In the genomic region with DNA sequence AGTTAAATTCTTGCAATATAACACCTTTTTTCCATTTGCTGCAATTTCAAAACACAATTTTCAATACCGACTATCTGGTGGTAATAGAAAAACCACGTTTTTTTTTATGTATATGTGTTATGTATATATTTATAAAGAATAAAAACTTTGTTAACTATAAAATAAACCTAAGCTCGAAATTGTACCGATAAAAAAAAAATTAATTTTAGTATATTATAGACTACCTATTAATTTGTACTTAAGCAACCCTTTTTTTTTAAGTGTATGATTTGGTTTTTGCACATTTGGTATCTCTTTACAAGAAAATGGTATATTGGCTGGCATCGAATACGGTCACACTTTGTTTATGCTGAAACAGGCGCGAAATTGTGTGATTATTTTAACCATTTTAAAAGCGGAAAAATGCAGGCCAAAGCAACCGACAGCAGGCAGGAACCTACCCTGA, we compare ENCODE assay signal across 1 fruit fly cellular context.
TF ChIP-seq lines count a peak whose summit lies in the region.

A gene (plus strand): TSS at position 334 of the 445 bp plus-strand sequence.

TF ChIP-seq in whole organism, embryonic, 481 proteins besides CTCF, POLR2A, EP300 and RAD21 (continued from another document and continues in another):
- TF ChIP-seq ato (GFP tag; IDR thresholded peaks at IDR 0.05; lab: Robert Waterston, UW; ENCODE audit: partially characterized antibody) (no peak), nau (GFP tag; optimal IDR thresholded peaks at IDR 0.05; lab: Kevin White, UChicago) (peak; percentile 38), CG3847 (GFP tag; IDR thresholded peaks at IDR 0.05; lab: Robert Waterston, UW) (peak; percentile 73), esg (GFP tag; conservative IDR thresholded peaks at IDR 0.05; lab: Robert Waterston, UW) (peak; percentile 48; the same call in 1 of the 2 replicates), gcm2 (GFP tag; optimal IDR thresholded peaks at IDR 0.05; lab: Kevin White, UChicago) (no peak), sima (GFP tag; optimal IDR thresholded peaks at IDR 0.05; lab: Kevin White, UChicago) (no peak), CG11456 (GFP tag; IDR thresholded peaks at IDR 0.05; lab: Robert Waterston, UW) (peak; percentile 74; the same call in 2 of the 3 replicates), Dip3 (GFP tag; optimal IDR thresholded peaks at IDR 0.05; lab: Kevin White, UChicago) (no peak), Gsc (GFP tag; IDR thresholded peaks at IDR 0.05; lab: Robert Waterston, UW) (no peak), CG5953 (GFP tag; IDR thresholded peaks at IDR 0.05; lab: Robert Waterston, UW) (peak; percentile 52), CG12071 (GFP tag; optimal IDR thresholded peaks at IDR 0.05; lab: Kevin White, UChicago) (no peak), Hmr (GFP tag; optimal IDR thresholded peaks at IDR 0.05; lab: Kevin White, UChicago) (peak; percentile 81), kni (GFP tag; optimal IDR thresholded peaks at IDR 0.05; lab: Kevin White, UChicago) (no peak), CG30403 (GFP tag; optimal IDR thresholded peaks at IDR 0.05; lab: Kevin White, UChicago) (peak; percentile 78), amos (GFP tag; IDR thresholded peaks at IDR 0.05; lab: Robert Waterston, UW; ENCODE audit: partially characterized antibody) (no peak), CG15696 (tag; optimal IDR thresholded peaks at IDR 0.05; lab: Kevin White, UChicago) (peak; percentile 68), scrt (GFP tag; optimal IDR thresholded peaks at IDR 0.05; lab: Kevin White, UChicago) (peak; percentile 54), vnd (GFP tag; IDR thresholded peaks at IDR 0.05; lab: Robert Waterston, UW; ENCODE audit: partially characterized antibody) (no peak), slp2 (GFP tag; optimal IDR thresholded peaks at IDR 0.05; lab: Kevin White, UChicago) (no peak), Ptx1 (GFP tag; IDR thresholded peaks at IDR 0.05; lab: Robert Waterston, UW) (peak; percentile 80), CG10654 (GFP tag; optimal IDR thresholded peaks at IDR 0.05; lab: Kevin White, UChicago) (peak; percentile 62), CG4820 (GFP tag; optimal IDR thresholded peaks at IDR 0.05; lab: Kevin White, UChicago) (peak; percentile 59), lola (GFP tag; optimal IDR thresholded peaks at IDR 0.05; lab: Kevin White, UChicago) (peak in 1 of 3 experiments; percentile 82), ase (GFP tag; IDR thresholded peaks at IDR 0.05; lab: Robert Waterston, UW) (peak; percentile 58), chinmo (GFP tag; IDR thresholded peaks at IDR 0.05; lab: Robert Waterston, UW; ENCODE audit: partially characterized antibody) (no peak), ems (GFP tag; optimal IDR thresholded peaks at IDR 0.05; lab: Kevin White, UChicago) (peak; percentile 24), Eip74EF (GFP tag; optimal IDR thresholded peaks at IDR 0.05; lab: Kevin White, UChicago) (peak in 1 of 2 experiments; percentile 77), bbx (GFP tag; IDR thresholded peaks at IDR 0.05; lab: Robert Waterston, UW; ENCODE audit: partially characterized antibody) (no peak), CG2120 (GFP tag; optimal IDR thresholded peaks at IDR 0.05; lab: Kevin White, UChicago) (peak; percentile 75), peb (GFP tag; IDR thresholded peaks at IDR 0.05; lab: Robert Waterston, UW) (no peak), sim (GFP tag; IDR thresholded peaks at IDR 0.05; lab: Robert Waterston, UW) (peak; percentile 62; the same call in 1 of the 2 replicates), gfzf (GFP tag; optimal IDR thresholded peaks at IDR 0.05; lab: Kevin White, UChicago) (peak; percentile 80), aop (GFP tag; IDR thresholded peaks at IDR 0.05; lab: Robert Waterston, UW) (no peak), E2f1 (GFP tag; IDR thresholded peaks at IDR 0.05; lab: Robert Waterston, UW) (peak; percentile 88), gsb-n (tag; optimal IDR thresholded peaks at IDR 0.05; lab: Kevin White, UChicago) (peak; percentile 76), Sin3A (optimal IDR thresholded peaks at IDR 0.05; lab: Kevin White, UChicago) (no peak), zen2 (GFP tag; IDR thresholded peaks at IDR 0.05; lab: Robert Waterston, UW; ENCODE audit: partially characterized antibody) (no peak), Bgb (GFP tag; IDR thresholded peaks at IDR 0.05; lab: Robert Waterston, UW; ENCODE audit: partially characterized antibody) (no peak), CG18619 (GFP tag; optimal IDR thresholded peaks at IDR 0.05; lab: Kevin White, UChicago) (peak; percentile 64), tin (GFP tag; optimal IDR thresholded peaks at IDR 0.05; lab: Kevin White, UChicago) (peak; percentile 67), zen (tag; optimal IDR thresholded peaks at IDR 0.05; lab: Kevin White, UChicago) (peak; percentile 80), gce (GFP tag; IDR thresholded peaks at IDR 0.05; lab: Robert Waterston, UW) (peak; percentile 56; the same call in 2 of the 3 replicates), run (tag; optimal IDR thresholded peaks at IDR 0.05; lab: Kevin White, UChicago) (peak; percentile 33), tup (GFP tag; optimal IDR thresholded peaks at IDR 0.05; lab: Kevin White, UChicago) (no peak), crol (GFP tag; IDR thresholded peaks at IDR 0.05; lab: Robert Waterston, UW) (no peak), CG31441 (GFP tag; IDR thresholded peaks at IDR 0.05; lab: Robert Waterston, UW) (peak; percentile 91), CG17328 (GFP tag; IDR thresholded peaks at IDR 0.05; lab: Robert Waterston, UW) (peak; percentile 83), CG17385 (GFP tag; optimal IDR thresholded peaks at IDR 0.05; lab: Kevin White, UChicago) (peak; percentile 68), sd (tag; optimal IDR thresholded peaks at IDR 0.05; lab: Kevin White, UChicago) (peak; percentile 42), Deaf1 (tag; optimal IDR thresholded peaks at IDR 0.05; lab: Kevin White, UChicago) (peak; percentile 61), CG32532 (GFP tag; IDR thresholded peaks at IDR 0.05; lab: Robert Waterston, UW) (peak; percentile 91), CG8944 (GFP tag; optimal IDR thresholded peaks at IDR 0.05; lab: Kevin White, UChicago) (peak; percentile 35), CG7271 (tag; optimal IDR thresholded peaks at IDR 0.05; lab: Kevin White, UChicago) (peak; percentile 5), Hr3 (GFP tag; optimal IDR thresholded peaks at IDR 0.05; lab: Kevin White, UChicago) (peak; percentile 81), CG2202 (tag; optimal IDR thresholded peaks at IDR 0.05; lab: Kevin White, UChicago) (peak; percentile 61), CG4730 (GFP tag; IDR thresholded peaks at IDR 0.05; lab: Robert Waterston, UW) (peak; percentile 62), CG7786 (GFP tag; optimal IDR thresholded peaks at IDR 0.05; lab: Kevin White, UChicago) (peak; percentile 0), D (optimal IDR thresholded peaks at IDR 0.05; lab: Kevin White, UChicago) (no peak), D (GFP tag; optimal IDR thresholded peaks at IDR 0.05; lab: Kevin White, UChicago) (peak; percentile 44), Neu2 (GFP tag; optimal IDR thresholded peaks at IDR 0.05; lab: Kevin White, UChicago; ENCODE audit: borderline replicate concordance) (no peak), CG2116 (GFP tag; optimal IDR thresholded peaks at IDR 0.05; lab: Kevin White, UChicago) (peak; percentile 48), CG4617 (GFP tag; optimal IDR thresholded peaks at IDR 0.05; lab: Kevin White, UChicago; ENCODE audit: borderline replicate concordance) (peak; percentile 60), CG6254 (GFP tag; optimal IDR thresholded peaks at IDR 0.05; lab: Kevin White, UChicago) (peak; percentile 69), CG12769 (tag; optimal IDR thresholded peaks at IDR 0.05; lab: Kevin White, UChicago) (no peak), CG1792 (GFP tag; optimal IDR thresholded peaks at IDR 0.05; lab: Kevin White, UChicago) (no peak), nmo (GFP tag; optimal IDR thresholded peaks at IDR 0.05; lab: Kevin White, UChicago) (peak; percentile 88), HmgD (GFP tag; optimal IDR thresholded peaks at IDR 0.05; lab: Kevin White, UChicago) (no peak), CG1647 (GFP tag; optimal IDR thresholded peaks at IDR 0.05; lab: Kevin White, UChicago) (peak; percentile 21), CG1602 (GFP tag; optimal IDR thresholded peaks at IDR 0.05; lab: Kevin White, UChicago) (peak; percentile 66), hb (GFP tag; IDR thresholded peaks at IDR 0.05; lab: Robert Waterston, UW; ENCODE audit: partially characterized antibody) (no peak), CG6272 (GFP tag; IDR thresholded peaks at IDR 0.05; lab: Robert Waterston, UW) (peak; percentile 63), D19A (tag; optimal IDR thresholded peaks at IDR 0.05; lab: Kevin White, UChicago) (peak; percentile 82), CG10959 (GFP tag; IDR thresholded peaks at IDR 0.05; lab: Robert Waterston, UW) (no peak), emc (GFP tag; optimal IDR thresholded peaks at IDR 0.05; lab: Kevin White, UChicago) (no peak), CG7839 (tag; optimal IDR thresholded peaks at IDR 0.05; lab: Kevin White, UChicago) (peak; percentile 88), Hmx (GFP tag; optimal IDR thresholded peaks at IDR 0.05; lab: Kevin White, UChicago) (no peak), sens-2 (GFP tag; IDR thresholded peaks at IDR 0.05; lab: Robert Waterston, UW) (peak; percentile 56), h (optimal IDR thresholded peaks at IDR 0.05; lab: Kevin White, UChicago) (no peak), CG7987 (GFP tag; optimal IDR thresholded peaks at IDR 0.05; lab: Kevin White, UChicago) (no peak), Hand (GFP tag; optimal IDR thresholded peaks at IDR 0.05; lab: Kevin White, UChicago) (no peak), CG17612 (GFP tag; IDR thresholded peaks at IDR 0.05; lab: Robert Waterston, UW) (peak; percentile 46; the same call in 1 of the 2 replicates), Blimp-1 (GFP tag; optimal IDR thresholded peaks at IDR 0.05; lab: Kevin White, UChicago) (peak; percentile 85), fru (optimal IDR thresholded peaks at IDR 0.05; lab: Kevin White, UChicago) (no peak), Dip2 (GFP tag; IDR thresholded peaks at IDR 0.05; lab: Robert Waterston, UW) (no peak), CG7963 (GFP tag; IDR thresholded peaks at IDR 0.05; lab: Robert Waterston, UW; ENCODE audit: partially characterized antibody) (no peak), CG12236 (GFP tag; optimal IDR thresholded peaks at IDR 0.05; lab: Kevin White, UChicago) (no peak), CG15601 (tag; optimal IDR thresholded peaks at IDR 0.05; lab: Kevin White, UChicago) (peak; percentile 58), ab (GFP tag; optimal IDR thresholded peaks at IDR 0.05; lab: Kevin White, UChicago) (no peak), klu (GFP tag; IDR thresholded peaks at IDR 0.05; lab: Robert Waterston, UW) (peak; percentile 54; the same call in 1 of the 2 replicates), CG8478 (optimal IDR thresholded peaks at IDR 0.05; lab: Kevin White, UChicago) (no peak), Hey (tag; optimal IDR thresholded peaks at IDR 0.05; lab: Kevin White, UChicago) (no peak), HLH4C (GFP tag; IDR thresholded peaks at IDR 0.05; lab: Robert Waterston, UW; ENCODE audit: partially characterized antibody) (no peak), CG13296 (GFP tag; optimal IDR thresholded peaks at IDR 0.05; lab: Kevin White, UChicago) (peak; percentile 83), Kr (GFP tag; optimal IDR thresholded peaks at IDR 0.05; lab: Kevin White, UChicago) (no peak), ap (GFP tag; IDR thresholded peaks at IDR 0.05; lab: Robert Waterston, UW) (peak; percentile 81), CG14965 (GFP tag; optimal IDR thresholded peaks at IDR 0.05; lab: Kevin White, UChicago; ENCODE audit: borderline replicate concordance) (no peak), fu2 (GFP tag; optimal IDR thresholded peaks at IDR 0.05; lab: Kevin White, UChicago) (peak; percentile 31), Doc2 (GFP tag; IDR thresholded peaks at IDR 0.05; lab: Robert Waterston, UW) (peak; percentile 21; the same call in 1 of the 2 replicates), CG14667 (GFP tag; IDR thresholded peaks at IDR 0.05; lab: Robert Waterston, UW) (peak; percentile 70), trem (tag; optimal IDR thresholded peaks at IDR 0.05; lab: Kevin White, UChicago) (peak; percentile 78), gt (GFP tag; IDR thresholded peaks at IDR 0.05; lab: Robert Waterston, UW) (no peak), Lhr (GFP tag; optimal IDR thresholded peaks at IDR 0.05; lab: Kevin White, UChicago) (peak; percentile 41), seq (GFP tag; IDR thresholded peaks at IDR 0.05; lab: Robert Waterston, UW) (peak; percentile 49; the same call in 1 of the 2 replicates), CG3281 (GFP tag; optimal IDR thresholded peaks at IDR 0.05; lab: Kevin White, UChicago) (peak; percentile 80), org-1 (GFP tag; optimal IDR thresholded peaks at IDR 0.05; lab: Kevin White, UChicago) (no peak), Fer3 (tag; optimal IDR thresholded peaks at IDR 0.05; lab: Kevin White, UChicago) (peak; percentile 81), zf30C (GFP tag; optimal IDR thresholded peaks at IDR 0.05; lab: Kevin White, UChicago) (peak; percentile 91), tio (GFP tag; optimal IDR thresholded peaks at IDR 0.05; lab: Kevin White, UChicago) (peak; percentile 60), D19B (GFP tag; optimal IDR thresholded peaks at IDR 0.05; lab: Kevin White, UChicago) (peak; percentile 38), Poxn (GFP tag; IDR thresholded peaks at IDR 0.05; lab: Robert Waterston, UW) (0 out of 2 replicates have a peak, but pooled peaks have one; percentile 19), CG2875 (GFP tag; optimal IDR thresholded peaks at IDR 0.05; lab: Kevin White, UChicago) (peak; percentile 16), CG11247 (GFP tag; IDR thresholded peaks at IDR 0.05; lab: Robert Waterston, UW) (peak; percentile 67), CG4360 (GFP tag; IDR thresholded peaks at IDR 0.05; lab: Robert Waterston, UW) (0 out of 2 replicates have a peak, but pooled peaks have one; percentile 24), Fer2 (tag; optimal IDR thresholded peaks at IDR 0.05; lab: Kevin White, UChicago) (peak; percentile 36), eve (GFP tag; optimal IDR thresholded peaks at IDR 0.05; lab: Kevin White, UChicago) (no peak), pita (GFP tag; optimal IDR thresholded peaks at IDR 0.05; lab: Kevin White, UChicago) (no peak), tll (GFP tag; optimal IDR thresholded peaks at IDR 0.05; lab: Kevin White, UChicago) (no peak), exex (tag; optimal IDR thresholded peaks at IDR 0.05; lab: Kevin White, UChicago) (peak; percentile 37), CG10209 (GFP tag; optimal IDR thresholded peaks at IDR 0.05; lab: Kevin White, UChicago) (peak; percentile 69), crp (GFP tag; optimal IDR thresholded peaks at IDR 0.05; lab: Kevin White, UChicago) (peak in 1 of 2 experiments; percentile 18), jigr1 (GFP tag; IDR thresholded peaks at IDR 0.05; lab: Robert Waterston, UW) (0 out of 3 replicates have a peak, but pooled peaks have one; percentile 11), Nf-YB (GFP tag; optimal IDR thresholded peaks at IDR 0.05; lab: Kevin White, UChicago) (peak; percentile 67), CG8765 (GFP tag; IDR thresholded peaks at IDR 0.05; lab: Robert Waterston, UW) (peak; percentile 63; the same call in 1 of the 2 replicates), Spps (tag; optimal IDR thresholded peaks at IDR 0.05; lab: Kevin White, UChicago) (peak; percentile 81)
